Worm (Caenorhabditis elegans): ENCODE measurements around the gene M03E7.3.

- TF ChIP-seq ref-1 (GFP tag; conservative IDR thresholded peaks at IDR 0.05), result no peak
- no peak for TF ChIP-seq ztf-29 (GFP tag; IDR thresholded peaks at IDR 0.05)
- no peak for TF ChIP-seq klf-2 (GFP tag; conservative IDR thresholded peaks at IDR 0.05)
- no peak for TF ChIP-seq tab-1 (GFP tag; IDR thresholded peaks at IDR 0.05)
- no peak for TF ChIP-seq ztf-23 (GFP tag; IDR thresholded peaks at IDR 0.05)
These were observed 30.5 kb upstream of the M03E7.3 start, which contains the start of gene pas-6 for ce11 chrV:5584293-5584776.

All from whole organism, midembryonic.